Worm (Caenorhabditis elegans) whole organism, L1 larva: Measurements from ENCODE around the gene ZK1236.9.

Source experiments
- ces-1 ChIP-seq: fragments of 150-350 bp; optimal IDR thresholded peaks from 2 replicates; lab custom pipeline; 2014; ENCODE audit warnings: missing biosample characterization, missing genetic modification reagents, missing genetic modification characterization
- elt-2 ChIP-seq: sonication (generic microtip); optimal IDR thresholded peaks from 2 replicates; lab custom pipeline; 2016; ENCODE audit warnings: missing genetic modification characterization, mild to moderate bottlenecking, inconsistent platforms, missing compliant biosample characterization, missing genetic modification reagents
- lin-13 ChIP-seq: fragments of 150-350 bp; optimal IDR thresholded peaks from 2 replicates; lab custom pipeline; 2014; ENCODE audit warnings: missing biosample characterization, missing genetic modification reagents, missing genetic modification characterization
- lir-3 ChIP-seq: sonication (generic microtip); optimal IDR thresholded peaks from 2 replicates; lab custom pipeline; 2016; ENCODE audit warnings: mild to moderate bottlenecking, missing genetic modification characterization, moderate library complexity, missing compliant biosample characterization; ENCODE audit not compliant: poor library complexity
- rnt-1 ChIP-seq: sonication (generic microtip); optimal IDR thresholded peaks from 2 replicates; lab custom pipeline; 2016; ENCODE audit warnings: mild to moderate bottlenecking, missing genetic modification characterization, moderate library complexity, missing compliant biosample characterization

ce11 chrIII:8426271-8426670 is 8.7 kb downstream of the ZK1236.9 start, which contains the start of gene cec-1:
- TF ChIP-seq elt-2 (tag; lab: Kevin White, UChicago) = no peak
- no peak for TF ChIP-seq lir-3
- TF ChIP-seq lin-13 (GFP tag; lab: Kevin White, UChicago) = peak; percentile 23
- TF ChIP-seq ces-1 (GFP tag; lab: Kevin White, UChicago) = no peak
- TF ChIP-seq rnt-1 (tag; lab: Kevin White, UChicago) = no peak
